Worm (Caenorhabditis elegans) whole organism, early embryonic: Measurements from ENCODE around the gene str-256.

Source experiments
- B0310.2 ChIP-seq: sonication (generic microtip); optimal IDR thresholded peaks from 2 replicates; lab custom pipeline; 2016; ENCODE audit warnings: mild to moderate bottlenecking, missing genetic modification characterization, missing compliant biosample characterization
- F13C5.2 ChIP-seq: sonication (generic microtip); optimal IDR thresholded peaks from 2 replicates; lab custom pipeline; 2017; ENCODE audit warnings: mild to moderate bottlenecking, missing genetic modification characterization, inconsistent platforms, missing compliant biosample characterization
- ama-1 ChIP-seq: fragments of 150-350 bp; optimal IDR thresholded peaks from 2 replicates; lab custom pipeline; 2014
- ceh-36 ChIP-seq: sonication (generic microtip); optimal IDR thresholded peaks from 2 replicates; lab custom pipeline; 2016; ENCODE audit warnings: missing genetic modification characterization, inconsistent platforms, missing compliant biosample characterization
- hmg-4 ChIP-seq: fragments of 200-800 bp; sonication (Bioruptor generic); optimal IDR thresholded peaks from 2 replicates; lab custom pipeline; 2018; ENCODE audit warnings: mild to moderate bottlenecking, missing genetic modification characterization, missing compliant biosample characterization
- hnd-1 ChIP-seq: sonication (generic microtip); optimal IDR thresholded peaks from 2 replicates; lab custom pipeline; 2016; ENCODE audit warnings: missing genetic modification characterization, missing compliant biosample characterization
- pes-1 ChIP-seq: fragments of 200-800 bp; sonication (Bioruptor generic); IDR thresholded peaks from 2 replicates; pipeline ENCODE4 v1.3.6; 2022; ENCODE audit warnings: missing genetic modification reagents, missing genetic modification characterization, missing compliant biosample characterization
- sea-1 ChIP-seq: fragments of 200-800 bp; sonication (Bioruptor generic); conservative IDR thresholded peaks from 2 replicates; pipeline ENCODE4 v1.3.6; 2022; ENCODE audit warnings: missing genetic modification characterization, missing compliant biosample characterization

DNA sequence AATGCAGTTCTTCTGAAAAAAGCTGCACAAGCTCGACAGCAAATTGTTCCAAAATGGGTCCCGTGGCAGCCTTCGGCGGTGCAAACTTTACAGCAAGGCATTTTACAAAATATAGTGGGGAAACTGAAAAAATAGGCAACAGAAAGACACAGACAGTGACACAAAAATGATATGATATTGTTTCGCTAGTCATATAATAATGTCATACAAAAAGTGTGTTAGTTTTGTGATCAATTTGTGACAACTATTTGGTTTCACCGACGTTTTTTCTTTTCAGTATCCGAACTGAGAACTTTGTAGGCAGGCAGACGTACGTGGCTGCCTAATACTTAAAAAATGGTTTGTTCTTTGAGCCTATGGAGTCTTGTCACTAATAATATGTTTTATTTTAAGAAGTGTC lies 18.3 kb upstream of the str-256 start, which contains the start of gene nhr-210:
- TF ChIP-seq ama-1 (lab: Kevin White, UChicago) = no peak
- no peak for TF ChIP-seq F13C5.2 (tag; lab: Kevin White, UChicago)
- TF ChIP-seq pes-1 (GFP tag; lab: Robert Waterston, UW) = no peak
- no peak for TF ChIP-seq B0310.2 (tag; lab: Kevin White, UChicago)
- no peak for TF ChIP-seq hmg-4 (GFP tag; lab: Kevin White, UChicago)
- no peak for TF ChIP-seq hnd-1 (tag; lab: Kevin White, UChicago)
- no peak for TF ChIP-seq ceh-36 (tag; lab: Kevin White, UChicago)
- TF ChIP-seq sea-1 (GFP tag; lab: Robert Waterston, UW) = no peak
